Fruit fly (Drosophila melanogaster) whole organism, wandering third instar larva: ENCODE results near the gene HemK2.

Experiments used
- Abd-B ChIP-seq: fragments of >200 bp; optimal IDR thresholded peaks from 2 replicates; lab custom pipeline; 2017; ENCODE audit warnings: missing biosample characterization, missing genetic modification characterization
- CG32264 ChIP-seq: fragments of 200-800 bp; sonication (Bioruptor generic); optimal IDR thresholded peaks from 2 replicates; lab custom pipeline; 2016; ENCODE audit warnings: missing biosample characterization, missing genetic modification characterization
- CG9705 ChIP-seq: fragments of 200-800 bp; sonication (Bioruptor generic); optimal IDR thresholded peaks from 2 replicates; lab custom pipeline; 2018; ENCODE audit warnings: missing biosample characterization, mild to moderate bottlenecking, missing genetic modification characterization
- CrebA ChIP-seq: fragments of 200-800 bp; sonication (Bioruptor generic); optimal IDR thresholded peaks from 2 replicates; lab custom pipeline; 2016; ENCODE audit warnings: missing biosample characterization, mild to moderate bottlenecking, missing genetic modification characterization, borderline replicate concordance
- Dif ChIP-seq: fragments of 200-275, 200-300 bp; sonication (Bioruptor generic); optimal IDR thresholded peaks from 2 replicates; lab custom pipeline; 2018; ENCODE audit warnings: missing biosample characterization, missing genetic modification characterization; ENCODE audit not compliant: partially characterized antibody
- GATAd ChIP-seq: sonication (Bioruptor generic); optimal IDR thresholded peaks from 2 replicates; lab custom pipeline; 2016; ENCODE audit warnings: missing biosample characterization, missing genetic modification characterization
- HLH106 ChIP-seq: fragments of 200-800 bp; optimal IDR thresholded peaks from 3 replicates; lab custom pipeline; 2019; ENCODE audit warnings: missing biosample characterization, mild to moderate bottlenecking, missing genetic modification characterization, moderate library complexity
- Hnf4 ChIP-seq: fragments of 200-800 bp; sonication (Bioruptor generic); optimal IDR thresholded peaks from 2 replicates; lab custom pipeline; 2016; ENCODE audit warnings: missing biosample characterization, mild to moderate bottlenecking, missing genetic modification characterization
- Hr78 ChIP-seq: fragments of >200 bp; optimal IDR thresholded peaks from 2 replicates; lab custom pipeline; 2017; ENCODE audit warnings: missing biosample characterization, missing genetic modification characterization
- Hr83 ChIP-seq: fragments of 200-300 bp; sonication (Bioruptor generic); optimal IDR thresholded peaks from 2 replicates; lab custom pipeline; 2016; ENCODE audit warnings: missing biosample characterization, mild to moderate bottlenecking, missing genetic modification characterization, moderate library complexity; ENCODE audit not compliant: poor library complexity, severe bottlenecking
- Jra ChIP-seq: sonication (Bioruptor generic); optimal IDR thresholded peaks from 2 replicates; lab custom pipeline; 2016; ENCODE audit warnings: missing biosample characterization, missing genetic modification characterization
- Mio ChIP-seq: sonication (Bioruptor generic); optimal IDR thresholded peaks from 2 replicates; lab custom pipeline; 2016; ENCODE audit warnings: missing biosample characterization, missing genetic modification characterization
- Myc ChIP-seq: fragments of >200 bp; optimal IDR thresholded peaks from 2 replicates; lab custom pipeline; 2017
- N ChIP-seq: fragments of >200 bp; optimal IDR thresholded peaks from 2 replicates; lab custom pipeline; 2018; ENCODE audit warnings: missing biosample characterization, missing external identifiers, missing genetic modification characterization
- OdsH ChIP-seq: fragments of 200-800 bp; sonication (Bioruptor generic); optimal IDR thresholded peaks from 2 replicates; lab custom pipeline; 2016; ENCODE audit warnings: missing biosample characterization, mild to moderate bottlenecking, missing genetic modification characterization
- Rel ChIP-seq, 2 experiments: fragments of 200-800 bp; sonication (Bioruptor generic) in 1 of 2; optimal IDR thresholded peaks; 2 replicates in 1 of 2; 3 replicates in 1 of 2; lab custom pipeline; 2016 to 2019; ENCODE audit warnings: mild to moderate bottlenecking in 2 of 2, missing biosample characterization in 2 of 2, missing genetic modification characterization in 2 of 2, moderate library complexity in 1 of 2
- Sp1 ChIP-seq: fragments of 200-800 bp; sonication (Bioruptor generic); optimal IDR thresholded peaks from 3 replicates; lab custom pipeline; 2019; ENCODE audit warnings: missing biosample characterization, mild to moderate bottlenecking, missing genetic modification characterization, moderate library complexity
- Vsx2 ChIP-seq: fragments of 200-300, 225-300 bp; sonication (Bioruptor generic); optimal IDR thresholded peaks from 2 replicates; lab custom pipeline; 2018; ENCODE audit warnings: missing biosample characterization, missing genetic modification characterization; ENCODE audit not compliant: partially characterized antibody
- br ChIP-seq: fragments of 200-800 bp; sonication (Bioruptor generic); optimal IDR thresholded peaks from 2 replicates; lab custom pipeline; 2016; ENCODE audit warnings: missing biosample characterization, missing genetic modification characterization
- dl ChIP-seq, 2 experiments: fragments of 175-275, 200-275 bp in 1 of 2; fragments of 200-275 bp in 1 of 2; sonication (Bioruptor generic); optimal IDR thresholded peaks; lab custom pipeline; 2018; ENCODE audit warnings: mild to moderate bottlenecking in 2 of 2, missing biosample characterization in 2 of 2, missing genetic modification characterization in 2 of 2, moderate library complexity in 2 of 2; ENCODE audit not compliant: partially characterized antibody in 2 of 2, insufficient read depth in 1 of 2
- dmrt93B ChIP-seq: fragments of 200-800 bp; sonication (Bioruptor generic); optimal IDR thresholded peaks from 2 replicates; lab custom pipeline; 2018; ENCODE audit warnings: missing biosample characterization, mild to moderate bottlenecking, missing genetic modification characterization
- dsf ChIP-seq: sonication (Bioruptor generic); optimal IDR thresholded peaks from 2 replicates; lab custom pipeline; 2016; ENCODE audit warnings: missing biosample characterization, missing genetic modification characterization, borderline replicate concordance
- ey ChIP-seq: fragments of 200-800 bp; sonication (Bioruptor generic); optimal IDR thresholded peaks from 2 replicates; lab custom pipeline; 2016; ENCODE audit warnings: missing biosample characterization, missing genetic modification characterization
- foxo ChIP-seq, 2 experiments: fragments of 200-800 bp; sonication (Bioruptor generic); optimal IDR thresholded peaks; 2 replicates in 1 of 2; 3 replicates in 1 of 2; lab custom pipeline; 2016 to 2017; ENCODE audit warnings: missing biosample characterization in 2 of 2, missing genetic modification characterization in 2 of 2
- fru ChIP-seq: fragments of 200-800 bp; sonication (Bioruptor generic); optimal IDR thresholded peaks from 3 replicates; lab custom pipeline; 2016; ENCODE audit warnings: missing biosample characterization, mild to moderate bottlenecking, missing genetic modification characterization
- h ChIP-seq: fragments of 200-800 bp; sonication (Bioruptor generic); optimal IDR thresholded peaks from 3 replicates; lab custom pipeline; 2016; ENCODE audit warnings: missing biosample characterization, mild to moderate bottlenecking, missing genetic modification characterization
- pan ChIP-seq: fragments of >200 bp; optimal IDR thresholded peaks from 2 replicates; lab custom pipeline; 2017
- psq ChIP-seq: fragments of 200-800 bp; sonication (Bioruptor generic); optimal IDR thresholded peaks from 3 replicates; lab custom pipeline; 2017; ENCODE audit warnings: missing biosample characterization, mild to moderate bottlenecking, missing genetic modification characterization, moderate library complexity
- rgr ChIP-seq: fragments of 200-800 bp; sonication (Bioruptor generic); optimal IDR thresholded peaks from 3 replicates; lab custom pipeline; 2016; ENCODE audit warnings: missing biosample characterization, mild to moderate bottlenecking, missing genetic modification characterization
- sage ChIP-seq: fragments of 200-800 bp; sonication (Bioruptor generic); optimal IDR thresholded peaks from 2 replicates; lab custom pipeline; 2016; ENCODE audit warnings: missing biosample characterization, mild to moderate bottlenecking, missing genetic modification characterization
- sv ChIP-seq: fragments of 200-800 bp; sonication (Bioruptor generic); optimal IDR thresholded peaks from 3 replicates; lab custom pipeline; 2016; ENCODE audit warnings: missing biosample characterization, missing genetic modification characterization
- woc ChIP-seq: sonication (Bioruptor generic); optimal IDR thresholded peaks from 2 replicates; lab custom pipeline; 2016; ENCODE audit warnings: missing biosample characterization, mild to moderate bottlenecking, missing genetic modification characterization

HemK2 gene

dm6 chr2L:2751085-2751710, 8.3 kb downstream of the HemK2 start:
- no peak for TF ChIP-seq foxo (GFP tag; optimal IDR thresholded peaks at IDR 0.05; lab: Kevin White, UChicago)
- peak; percentile 54 for TF ChIP-seq h (GFP tag; lab: Kevin White, UChicago)
- peak; percentile 57 for TF ChIP-seq Dif
- no peak for TF ChIP-seq ey (GFP tag; lab: Kevin White, UChicago)
- peak; percentile 16 for TF ChIP-seq Hnf4 (GFP tag; lab: Kevin White, UChicago)
- TF ChIP-seq Abd-B (GFP tag; lab: Kevin White, UChicago) = no peak
- TF ChIP-seq Jra = no peak
- peak; percentile 1 for TF ChIP-seq Hr83
- TF ChIP-seq Rel (GFP tag; optimal IDR thresholded peaks at IDR 0.05; lab: Kevin White, UChicago) = no peak
- TF ChIP-seq Rel (tag; optimal IDR thresholded peaks at IDR 0.05; lab: Kevin White, UChicago) = peak; percentile 70
- no peak for TF ChIP-seq Mio
- TF ChIP-seq dl (GFP tag; optimal IDR thresholded peaks at IDR 0.05; lab: Kevin White, UChicago; ENCODE audit: insufficient read depth in 1 of 2, partially characterized antibody in 2 of 2) = peak in 1 of 2 experiments; percentile 13

- TF ChIP-seq Myc (no peak), rgr (GFP tag; lab: Kevin White, UChicago) (peak; percentile 40), h (GFP tag; lab: Kevin White, UChicago) (peak; percentile 50), Dif (no peak), Vsx2 (GFP tag; lab: Kevin White, UChicago) (no peak), GATAd (GFP tag; lab: Kevin White, UChicago) (no peak), pan (lab: Kevin White, UChicago) (no peak), Hnf4 (GFP tag; lab: Kevin White, UChicago) (no peak), fru (GFP tag; lab: Kevin White, UChicago) (peak; percentile 24), foxo (GFP tag; optimal IDR thresholded peaks at IDR 0.05; lab: Kevin White, UChicago) (peak in 1 of 2 experiments; percentile 60), Jra (no peak), ey (GFP tag; lab: Kevin White, UChicago) (peak; percentile 40), Hr83 (no peak), Abd-B (GFP tag; lab: Kevin White, UChicago) (no peak), dsf (GFP tag; lab: Kevin White, UChicago) (no peak), dmrt93B (GFP tag; lab: Kevin White, UChicago) (no peak), OdsH (GFP tag; lab: Kevin White, UChicago) (peak; percentile 28), CG9705 (GFP tag; lab: Kevin White, UChicago) (no peak), HLH106 (peak; percentile 19), psq (GFP tag; lab: Kevin White, UChicago) (no peak), CG32264 (no peak), sage (GFP tag; lab: Kevin White, UChicago) (no peak), Rel (GFP tag; optimal IDR thresholded peaks at IDR 0.05; lab: Kevin White, UChicago) (no peak), Rel (tag; optimal IDR thresholded peaks at IDR 0.05; lab: Kevin White, UChicago) (no peak), Mio (no peak), br (GFP tag; lab: Kevin White, UChicago) (peak; percentile 13), Hr78 (no peak), sv (GFP tag; lab: Kevin White, UChicago) (peak; percentile 66), N (GFP tag; lab: Kevin White, UChicago) (no peak), woc (GFP tag; lab: Kevin White, UChicago) (peak; percentile 24), CrebA (GFP tag; lab: Kevin White, UChicago) (no peak)
- TF ChIP-seq, all 38 proteins: peak for 10
Measured at dm6 chr2L:2750337-2751084, 9.0 kb downstream of the HemK2 start.

dm6 chr2L:2749144-2749766, 10.2 kb downstream of the HemK2 start:
- TF ChIP-seq dmrt93B (GFP tag; lab: Kevin White, UChicago) (no peak), rgr (GFP tag; lab: Kevin White, UChicago) (peak; percentile 7), Rel (GFP tag; optimal IDR thresholded peaks at IDR 0.05; lab: Kevin White, UChicago) (no peak), Rel (tag; optimal IDR thresholded peaks at IDR 0.05; lab: Kevin White, UChicago) (peak; percentile 43), N (GFP tag; lab: Kevin White, UChicago) (no peak), h (GFP tag; lab: Kevin White, UChicago) (peak; percentile 14), Hr83 (peak; percentile 0), HLH106 (no peak), Mio (no peak), Sp1 (GFP tag; lab: Kevin White, UChicago) (peak; percentile 15), Vsx2 (GFP tag; lab: Kevin White, UChicago) (no peak), foxo (GFP tag; optimal IDR thresholded peaks at IDR 0.05; lab: Kevin White, UChicago) (peak in 1 of 2 experiments; percentile 56), woc (GFP tag; lab: Kevin White, UChicago) (peak; percentile 77), pan (lab: Kevin White, UChicago) (no peak), OdsH (GFP tag; lab: Kevin White, UChicago) (peak; percentile 0), br (GFP tag; lab: Kevin White, UChicago) (peak; percentile 26), Myc (peak; percentile 81)
- TF ChIP-seq, all 38 proteins: peak for 10
